Fruit fly (Drosophila melanogaster) whole organism, embryonic: ENCODE measurements around the gene FASN2.

ENCODE experiments used
- Ada2b ChIP-seq: fragments of 200-800 bp; sonication (Bioruptor generic); IDR thresholded peaks from 2 replicates; pipeline ENCODE4 v1.3.6; 2022; ENCODE audit warnings: missing biosample characterization, missing genetic modification characterization
- Bteb2 ChIP-seq: fragments of 200-800 bp; sonication (Bioruptor generic); optimal IDR thresholded peaks from 2 replicates; lab custom pipeline; 2016; ENCODE audit warnings: missing biosample characterization, missing genetic modification characterization
- CG11696 ChIP-seq: fragments of 200-800 bp; sonication (Bioruptor generic); IDR thresholded peaks from 2 replicates; pipeline ENCODE4 v1.3.6; 2022; ENCODE audit warnings: missing biosample characterization, missing genetic modification characterization
- CG12104 ChIP-seq: fragments of 200-800 bp; sonication (Bioruptor generic); optimal IDR thresholded peaks from 3 replicates; lab custom pipeline; 2016; ENCODE audit warnings: missing biosample characterization, missing genetic modification characterization
- CG12219 ChIP-seq: fragments of 200-800 bp; sonication (Bioruptor generic); optimal IDR thresholded peaks from 3 replicates; lab custom pipeline; 2018; ENCODE audit warnings: missing biosample characterization, mild to moderate bottlenecking, missing genetic modification characterization
- CG13123 ChIP-seq: fragments of 200-800 bp; sonication (Bioruptor generic); optimal IDR thresholded peaks from 2 replicates; lab custom pipeline; 2016; ENCODE audit warnings: missing biosample characterization, missing genetic modification characterization
- CG13287 ChIP-seq: fragments of 200-800 bp; sonication (Bioruptor generic); IDR thresholded peaks from 2 replicates; pipeline ENCODE4 v1.3.6; 2022; ENCODE audit warnings: missing biosample characterization, missing genetic modification characterization; ENCODE audit not compliant: partially characterized antibody
- CG13296 ChIP-seq: fragments of 200-800 bp; sonication (Bioruptor generic); optimal IDR thresholded peaks from 3 replicates; lab custom pipeline; 2018; ENCODE audit warnings: missing biosample characterization, mild to moderate bottlenecking, missing genetic modification characterization
- CG13624 ChIP-seq: fragments of 200-800 bp; sonication (Bioruptor generic); optimal IDR thresholded peaks from 2 replicates; lab custom pipeline; 2016; ENCODE audit warnings: missing biosample characterization, missing genetic modification characterization
- CG1602 ChIP-seq: fragments of 200-800 bp; sonication (Bioruptor generic); optimal IDR thresholded peaks from 3 replicates; lab custom pipeline; 2016; ENCODE audit warnings: missing biosample characterization, missing genetic modification characterization
- CG16863 ChIP-seq: fragments of 200-800 bp; sonication (Bioruptor generic); optimal IDR thresholded peaks from 3 replicates; lab custom pipeline; 2016; ENCODE audit warnings: missing biosample characterization, missing genetic modification characterization
- CG1832 ChIP-seq: fragments of 200-800 bp; sonication (Bioruptor generic); optimal IDR thresholded peaks from 2 replicates; lab custom pipeline; 2017; ENCODE audit warnings: missing biosample characterization, mild to moderate bottlenecking, missing genetic modification characterization, inconsistent platforms
- CG2202 ChIP-seq: fragments of 200-800 bp; sonication (Bioruptor generic); optimal IDR thresholded peaks from 2 replicates; lab custom pipeline; 2018; ENCODE audit warnings: missing biosample characterization, mild to moderate bottlenecking, missing genetic modification characterization
- CG2712 ChIP-seq: fragments of 200-800 bp; optimal IDR thresholded peaks from 3 replicates; lab custom pipeline; 2019; ENCODE audit warnings: missing biosample characterization, mild to moderate bottlenecking, missing genetic modification characterization, moderate library complexity
- CG2875 ChIP-seq: fragments of 200-800 bp; sonication (Bioruptor generic); optimal IDR thresholded peaks from 2 replicates; lab custom pipeline; 2017; ENCODE audit warnings: missing biosample characterization, mild to moderate bottlenecking, missing genetic modification characterization, missing genetic modification reagents
- CG3995 ChIP-seq: fragments of 200-800 bp; sonication (Bioruptor generic); optimal IDR thresholded peaks from 3 replicates; lab custom pipeline; 2016; ENCODE audit warnings: missing biosample characterization, missing genetic modification characterization
- CG4282 ChIP-seq: fragments of 200-800 bp; sonication (Bioruptor generic); optimal IDR thresholded peaks from 2 replicates; lab custom pipeline; 2016; ENCODE audit warnings: missing biosample characterization, missing genetic modification characterization
- CG4707 ChIP-seq: fragments of 200-800 bp; sonication (Bioruptor generic); optimal IDR thresholded peaks from 2 replicates; lab custom pipeline; 2018; ENCODE audit warnings: missing biosample characterization, mild to moderate bottlenecking, missing genetic modification characterization, moderate library complexity
- CG6689 ChIP-seq: fragments of 200-800 bp; sonication (Bioruptor generic); IDR thresholded peaks from 2 replicates; pipeline ENCODE4 v1.3.6; 2022; ENCODE audit warnings: missing biosample characterization, missing genetic modification characterization
- CoRest ChIP-seq: fragments of 200-800 bp; sonication (Bioruptor generic); optimal IDR thresholded peaks from 3 replicates; lab custom pipeline; 2018; ENCODE audit warnings: missing biosample characterization, mild to moderate bottlenecking, missing genetic modification characterization, moderate library complexity
- Dll ChIP-seq: fragments of 200-800 bp; sonication (Bioruptor generic); IDR thresholded peaks from 4 replicates; pipeline ENCODE4 v1.3.6; 2022; ENCODE audit warnings: missing biosample characterization, missing genetic modification characterization; ENCODE audit not compliant: partially characterized antibody
- Doc2 ChIP-seq: fragments of 200-800 bp; sonication (Bioruptor generic); IDR thresholded peaks from 2 replicates; pipeline ENCODE4 v1.3.6; 2022; ENCODE audit warnings: missing biosample characterization, missing genetic modification characterization
- Doc3 ChIP-seq: fragments of 200-800 bp; sonication (Bioruptor generic); IDR thresholded peaks from 3 replicates; pipeline ENCODE4 v1.3.6; 2022; ENCODE audit warnings: missing biosample characterization, missing genetic modification characterization; ENCODE audit not compliant: partially characterized antibody
- E2f2 ChIP-seq: fragments of 200-800 bp; sonication (Bioruptor generic); IDR thresholded peaks from 2 replicates; pipeline ENCODE4 v1.3.6; 2022; ENCODE audit warnings: missing biosample characterization, missing genetic modification characterization
- H2.0 ChIP-seq: fragments of 200-800 bp; sonication (Bioruptor generic); IDR thresholded peaks from 2 replicates; pipeline ENCODE4 v1.3.6; 2022; ENCODE audit warnings: missing biosample characterization, missing genetic modification characterization
- Hmx ChIP-seq: fragments of 200-800 bp; sonication (Bioruptor generic); optimal IDR thresholded peaks from 2 replicates; lab custom pipeline; 2016; ENCODE audit warnings: missing biosample characterization, missing genetic modification characterization
- Kr ChIP-seq: fragments of 200-800 bp; sonication (Bioruptor generic); optimal IDR thresholded peaks from 2 replicates; lab custom pipeline; 2017; ENCODE audit warnings: missing biosample characterization, mild to moderate bottlenecking, missing genetic modification characterization
- Lpt ChIP-seq: fragments of >200 bp; optimal IDR thresholded peaks from 2 replicates; lab custom pipeline; 2018; ENCODE audit warnings: missing biosample characterization, missing genetic modification characterization
- Mad ChIP-seq: fragments of 200-800 bp; sonication (Bioruptor generic); optimal IDR thresholded peaks from 2 replicates; lab custom pipeline; 2016; ENCODE audit warnings: missing biosample characterization, missing genetic modification characterization
- NC2β ChIP-seq: fragments of 200-800 bp; sonication (Bioruptor generic); optimal IDR thresholded peaks from 2 replicates; lab custom pipeline; 2016; ENCODE audit warnings: missing biosample characterization, missing genetic modification characterization
- NK7.1 ChIP-seq: fragments of 200-800 bp; sonication (Bioruptor generic); optimal IDR thresholded peaks from 3 replicates; lab custom pipeline; 2016; ENCODE audit warnings: missing biosample characterization, missing genetic modification characterization
- Nf-YB ChIP-seq: fragments of 200-800 bp; sonication (Bioruptor generic); optimal IDR thresholded peaks from 3 replicates; lab custom pipeline; 2019; ENCODE audit warnings: missing biosample characterization, mild to moderate bottlenecking, missing genetic modification characterization, moderate library complexity
- Poxn ChIP-seq: fragments of 200-800 bp; sonication (Bioruptor generic); IDR thresholded peaks from 2 replicates; pipeline ENCODE4 v1.3.6; 2022; ENCODE audit warnings: missing biosample characterization, missing genetic modification characterization
- Sry-δ ChIP-seq: fragments of 200-800 bp; sonication (Bioruptor generic); optimal IDR thresholded peaks from 2 replicates; lab custom pipeline; 2016; ENCODE audit warnings: missing biosample characterization, missing genetic modification characterization
- bbx ChIP-seq: fragments of 200-800 bp; sonication (Bioruptor generic); IDR thresholded peaks from 2 replicates; pipeline ENCODE4 v1.3.6; 2022; ENCODE audit warnings: missing biosample characterization, missing genetic modification characterization; ENCODE audit not compliant: partially characterized antibody
- bsh ChIP-seq, 2 experiments: fragments of 200-800 bp; sonication (Bioruptor generic); optimal IDR thresholded peaks; 2 replicates each; lab custom pipeline; 2017 to 2018; ENCODE audit warnings: mild to moderate bottlenecking in 2 of 2, missing biosample characterization in 2 of 2, missing genetic modification characterization in 2 of 2, moderate library complexity in 1 of 2
- dmrt99B ChIP-seq: fragments of 200-800 bp; sonication (Bioruptor generic); optimal IDR thresholded peaks from 2 replicates; lab custom pipeline; 2018; ENCODE audit warnings: missing biosample characterization, mild to moderate bottlenecking, missing genetic modification characterization, moderate library complexity
- exex ChIP-seq: fragments of 200-800 bp; sonication (Bioruptor generic); optimal IDR thresholded peaks from 4 replicates; lab custom pipeline; 2018; ENCODE audit warnings: missing biosample characterization, mild to moderate bottlenecking, missing genetic modification characterization, moderate library complexity
- eyg ChIP-seq: fragments of 200-800 bp; sonication (Bioruptor generic); optimal IDR thresholded peaks from 3 replicates; lab custom pipeline; 2016; ENCODE audit warnings: missing biosample characterization, missing genetic modification characterization
- fd3F ChIP-seq: fragments of 200-800 bp; sonication (Bioruptor generic); optimal IDR thresholded peaks from 2 replicates; lab custom pipeline; 2018; ENCODE audit warnings: missing biosample characterization, mild to moderate bottlenecking, missing genetic modification characterization, moderate library complexity
- fru ChIP-seq: fragments of >200 bp; optimal IDR thresholded peaks from 2 replicates; lab custom pipeline; 2017
- kah ChIP-seq: fragments of 200-800 bp; sonication (Bioruptor generic); optimal IDR thresholded peaks from 2 replicates; lab custom pipeline; 2018; ENCODE audit warnings: missing biosample characterization, mild to moderate bottlenecking, missing genetic modification characterization
- luna ChIP-seq: fragments of 200-800 bp; sonication (Bioruptor generic); optimal IDR thresholded peaks from 2 replicates; lab custom pipeline; 2016; ENCODE audit warnings: missing biosample characterization, missing genetic modification characterization
- mirr ChIP-seq: fragments of 200-800 bp; sonication (Bioruptor generic); optimal IDR thresholded peaks from 3 replicates; lab custom pipeline; 2018; ENCODE audit warnings: missing biosample characterization, mild to moderate bottlenecking, missing genetic modification characterization
- nerfin-1 ChIP-seq: fragments of 200-800 bp; sonication (Bioruptor generic); optimal IDR thresholded peaks from 3 replicates; lab custom pipeline; 2019; ENCODE audit warnings: missing biosample characterization, mild to moderate bottlenecking, missing genetic modification characterization, moderate library complexity
- onecut ChIP-seq: fragments of 200-800 bp; sonication (Bioruptor generic); IDR thresholded peaks from 2 replicates; pipeline ENCODE4 v1.3.6; 2022; ENCODE audit warnings: missing biosample characterization, missing genetic modification characterization
- so ChIP-seq: fragments of 200-800 bp; sonication (Bioruptor generic); IDR thresholded peaks from 3 replicates; pipeline ENCODE4 v1.3.6; 2022; ENCODE audit warnings: missing biosample characterization, missing genetic modification characterization
- stwl ChIP-seq: fragments of 200-800 bp; sonication (Bioruptor generic); optimal IDR thresholded peaks from 3 replicates; lab custom pipeline; 2018; ENCODE audit warnings: missing biosample characterization, mild to moderate bottlenecking, missing genetic modification characterization, moderate library complexity
- tll ChIP-seq, 2 experiments: fragments of 200-800 bp in 1 of 2; fragments of >200 bp in 1 of 2; sonication (Bioruptor generic) in 1 of 2; optimal IDR thresholded peaks; 2 replicates each; lab custom pipeline; 2017 to 2019; ENCODE audit warnings: missing biosample characterization in 2 of 2, missing genetic modification characterization in 2 of 2, mild to moderate bottlenecking in 1 of 2, moderate library complexity in 1 of 2
- toy ChIP-seq: fragments of 200-800 bp; sonication (Bioruptor generic); IDR thresholded peaks from 2 replicates; pipeline ENCODE4 v1.3.6; 2022; ENCODE audit warnings: missing biosample characterization, missing genetic modification characterization
- zfh1 ChIP-seq: fragments of 200-800 bp; sonication (Bioruptor generic); IDR thresholded peaks from 3 replicates; pipeline ENCODE4 v1.3.6; 2022; ENCODE audit warnings: missing biosample characterization, missing genetic modification characterization

The FASN2 gene

DNA sequence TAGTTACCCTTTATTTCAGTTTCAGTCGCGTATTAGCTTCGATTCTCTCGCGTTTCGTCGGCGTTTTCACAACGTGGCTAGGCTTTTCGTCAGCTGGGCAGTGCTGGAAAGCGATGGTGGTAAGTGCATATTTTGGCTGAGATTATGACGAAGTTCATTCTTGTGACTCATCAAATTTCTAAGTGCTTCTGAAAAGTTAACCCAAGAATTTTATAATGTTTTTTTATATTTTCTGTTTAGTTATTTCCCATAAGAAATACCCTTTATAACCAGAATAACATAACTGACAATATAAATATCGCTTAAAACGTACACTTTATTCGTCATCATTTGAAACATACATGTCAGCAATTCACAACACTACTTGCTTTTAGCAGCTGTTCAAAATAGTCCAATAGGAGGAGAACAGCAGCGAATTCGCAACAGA is 6.6 kb upstream of the FASN2 start, which contains the start of the genes CG17260 and SerRS:
CG17260 (plus strand) TSS at position 78 of the 427 bp plus-strand sequence.
SerRS (minus strand) TSS at position 251 of the 427 bp plus-strand sequence.
- TF ChIP-seq CG4707 (GFP tag; lab: Kevin White, UChicago) (no peak), CG3995 (GFP tag; lab: Kevin White, UChicago) (peak; percentile 73), zfh1 (GFP tag; lab: Robert Waterston, UW) (peak; percentile 91), mirr (GFP tag; lab: Kevin White, UChicago) (peak; percentile 76), bsh (GFP tag; optimal IDR thresholded peaks at IDR 0.05; lab: Kevin White, UChicago) (peak; percentile 60 to 89), nerfin-1 (tag; lab: Kevin White, UChicago) (peak; percentile 87), Dll (peak; percentile 69), Kr (GFP tag; lab: Kevin White, UChicago) (no peak), bbx (GFP tag; lab: Robert Waterston, UW) (no peak), CG13296 (GFP tag; lab: Kevin White, UChicago) (peak; percentile 90), CG2202 (tag; lab: Kevin White, UChicago) (peak; percentile 81), Doc3 (GFP tag; lab: Robert Waterston, UW) (no peak), fd3F (GFP tag; lab: Kevin White, UChicago) (peak; percentile 92), eyg (peak; percentile 76), CG2712 (tag; lab: Kevin White, UChicago) (peak; percentile 95), CG11696 (no peak), Hmx (GFP tag; lab: Kevin White, UChicago) (peak; percentile 84), CG1602 (GFP tag; lab: Kevin White, UChicago) (peak; percentile 96), CG12219 (GFP tag; lab: Kevin White, UChicago) (peak; percentile 67), CG6689 (GFP tag; lab: Robert Waterston, UW) (peak; percentile 94), fru (no peak), so (GFP tag; lab: Robert Waterston, UW) (peak; percentile 83; the same call in 1 of the 3 replicates), CG4282 (peak; percentile 54), Lpt (GFP tag; lab: Kevin White, UChicago) (no peak), dmrt99B (tag; lab: Kevin White, UChicago) (no peak), Bteb2 (GFP tag; lab: Kevin White, UChicago) (peak; percentile 93), CoRest (tag; lab: Kevin White, UChicago) (peak; percentile 95), kah (GFP tag; lab: Kevin White, UChicago) (peak; percentile 69), CG12104 (peak; percentile 89), Nf-YB (GFP tag; lab: Kevin White, UChicago) (peak; percentile 70), NC2β (GFP tag; lab: Kevin White, UChicago) (peak; percentile 86), H2.0 (GFP tag; lab: Robert Waterston, UW) (peak; percentile 86), CG16863 (GFP tag; lab: Kevin White, UChicago) (peak; percentile 88), CG13123 (peak; percentile 85), onecut (GFP tag; lab: Robert Waterston, UW) (peak; percentile 67), CG1832 (GFP tag; lab: Kevin White, UChicago) (no peak), exex (peak; percentile 72), E2f2 (GFP tag; lab: Robert Waterston, UW) (peak; percentile 71), Poxn (GFP tag; lab: Robert Waterston, UW) (peak; percentile 80), Mad (GFP tag; lab: Kevin White, UChicago) (peak; percentile 93), Doc2 (GFP tag; lab: Robert Waterston, UW) (peak; percentile 84), CG13624 (GFP tag; lab: Kevin White, UChicago) (peak; percentile 95), CG2875 (GFP tag; lab: Kevin White, UChicago) (peak; percentile 75), toy (GFP tag; lab: Robert Waterston, UW) (peak; percentile 68; the same call in 1 of the 2 replicates), Sry-δ (GFP tag; lab: Kevin White, UChicago) (peak; percentile 66), Ada2b (GFP tag; lab: Robert Waterston, UW) (peak; percentile 91), stwl (tag; lab: Kevin White, UChicago) (peak; percentile 73), CG13287 (GFP tag; lab: Robert Waterston, UW) (peak; percentile 64), tll (GFP tag; optimal IDR thresholded peaks at IDR 0.05; lab: Kevin White, UChicago) (peak; percentile 34 to 49), luna (GFP tag; lab: Kevin White, UChicago) (peak; percentile 79), NK7.1 (peak; percentile 91)
